Worm (Caenorhabditis elegans): ENCODE measurements around the gene rab-33.

Gene rab-33

ce11 chrIII:10503753-10504152 is at the start of gene rab-33:
rab-33 (minus strand) TSS chrIII:10503853.
- TF ChIP-seq pha-4 (GFP tag; IDR thresholded peaks at IDR 0.05) = no peak
- no peak for TF ChIP-seq pha-4 (tag; optimal IDR thresholded peaks at IDR 0.05)
- no peak for TF ChIP-seq nhr-11 (tag; optimal IDR thresholded peaks at IDR 0.05)
- no peak for TF ChIP-seq dpl-1 (GFP tag; optimal IDR thresholded peaks at IDR 0.05)
- TF ChIP-seq lin-38 (GFP tag; IDR thresholded peaks at IDR 0.05) = no peak; the same call in 1 of the 2 replicates
- TF ChIP-seq mdt-29 (GFP tag; IDR thresholded peaks at IDR 0.05) = no peak
- no peak for TF ChIP-seq unc-130 (GFP tag; optimal IDR thresholded peaks at IDR 0.05)

- TF ChIP-seq madf-5 (GFP tag; IDR thresholded peaks at IDR 0.05) = no peak
Observed at ce11 chrIII:10552929-10553328, 49.3 kb upstream of the rab-33 start, which contains the start of gene T21C12.8. T21C12.8 (minus strand) TSS chrIII:10553029.

ce11 chrIII:10538757-10539213 is 35.1 kb upstream of the rab-33 start, which contains the start of gene nlp-68:
nlp-68 (minus strand) TSS chrIII:10539163.
- TF ChIP-seq set-16 (GFP tag; IDR thresholded peaks at IDR 0.05) (peak; percentile 67), zfp-2 (tag; optimal IDR thresholded peaks at IDR 0.05) (no peak), unc-62 (GFP tag; optimal IDR thresholded peaks at IDR 0.05 in 1 of 2) (peak in 1 of 2 experiments; percentile 44), unc-62 (tag; optimal IDR thresholded peaks at IDR 0.05) (no peak)

ce11 chrIII:10537558-10537957 is 33.9 kb upstream of the rab-33 start:
- TF ChIP-seq ztf-7 (tag; optimal IDR thresholded peaks at IDR 0.05) (no peak), hlh-11 (tag; optimal IDR thresholded peaks at IDR 0.05) (peak; percentile 38), nhr-25 (tag; optimal IDR thresholded peaks at IDR 0.05; ENCODE audit: borderline replicate concordance, insufficient read depth) (no peak), dmd-9 (GFP tag; IDR thresholded peaks at IDR 0.05) (no peak), zfp-3 (GFP tag; conservative IDR thresholded peaks at IDR 0.05) (0 out of 2 replicates have a peak, but pooled peaks have one; percentile 52), mxl-3 (GFP tag; optimal IDR thresholded peaks at IDR 0.05) (peak; percentile 32), nhr-28 (tag; optimal IDR thresholded peaks at IDR 0.05) (peak; percentile 2), daf-8 (GFP tag; IDR thresholded peaks at IDR 0.05) (no peak), ctbp-1 (GFP tag; IDR thresholded peaks at IDR 0.05) (0 out of 2 replicates have a peak, but pooled peaks have one; percentile 18), egl-43 (GFP tag; IDR thresholded peaks at IDR 0.05) (0 out of 2 replicates have a peak, but pooled peaks have one; percentile 34), aly-2 (tag; optimal IDR thresholded peaks at IDR 0.05) (no peak), lin-38 (GFP tag; IDR thresholded peaks at IDR 0.05) (0 out of 2 replicates have a peak, but pooled peaks have one; percentile 36), arid-1 (GFP tag; conservative IDR thresholded peaks at IDR 0.05) (0 out of 2 replicates have a peak, but pooled peaks have one; percentile 24), nhr-102 (tag; optimal IDR thresholded peaks at IDR 0.05) (peak; percentile 14), hlh-30 (tag; optimal IDR thresholded peaks at IDR 0.05; ENCODE audit: insufficient read depth) (peak; percentile 38), nhr-11 (tag; optimal IDR thresholded peaks at IDR 0.05) (no peak), dve-1 (tag; optimal IDR thresholded peaks at IDR 0.05; ENCODE audit: insufficient read depth) (no peak), spr-1 (tag; optimal IDR thresholded peaks at IDR 0.05) (peak; percentile 39), unc-62 (GFP tag; optimal IDR thresholded peaks at IDR 0.05 in 1 of 2) (no peak), unc-62 (tag; optimal IDR thresholded peaks at IDR 0.05) (no peak), daf-16 (GFP tag; optimal IDR thresholded peaks at IDR 0.05) (no peak), daf-16 (tag; optimal IDR thresholded peaks at IDR 0.05) (peak; percentile 29), duxl-1 (tag; optimal IDR thresholded peaks at IDR 0.05; ENCODE audit: poor library complexity) (peak; percentile 14), unc-39 (tag; optimal IDR thresholded peaks at IDR 0.05) (no peak), Y75B8A.6 (GFP tag; IDR thresholded peaks at IDR 0.05) (0 out of 2 replicates have a peak, but pooled peaks have one; percentile 61), php-3 (GFP tag; IDR thresholded peaks at IDR 0.05) (no peak), nhr-42 (GFP tag; IDR thresholded peaks at IDR 0.05) (peak; percentile 46; the same call in 1 of the 2 replicates), Y48G9A.11 (GFP tag; IDR thresholded peaks at IDR 0.05) (no peak), hif-1 (tag; optimal IDR thresholded peaks at IDR 0.05) (peak in 1 of 2 experiments; percentile 18)
